Worm (Caenorhabditis elegans): ENCODE results near the gene inx-9.
A peak's percentile ranks its signal among the peaks of the same experiment; 100 is the strongest.

Gene inx-9

ce11 chrIV:11693493-11693892 lies 17.3 kb downstream of the inx-9 start, which contains the start of gene ZK792.12:
Gene ZK792.12, plus strand, starts transcription at chrIV:11693793.
- TF ChIP-seq nhr-2 (tag; optimal IDR thresholded peaks at IDR 0.05) (no peak), hlh-1 (tag; optimal IDR thresholded peaks at IDR 0.05) (no peak), unc-62 (GFP tag; optimal IDR thresholded peaks at IDR 0.05) (no peak), ces-1 (GFP tag; optimal IDR thresholded peaks at IDR 0.05) (no peak)

- TF ChIP-seq ces-1 (GFP tag; optimal IDR thresholded peaks at IDR 0.05) = peak; percentile 44
- no peak for TF ChIP-seq unc-39 (tag; optimal IDR thresholded peaks at IDR 0.05)
- no peak for TF ChIP-seq bed-3 (GFP tag; optimal IDR thresholded peaks at IDR 0.05)
- no peak for TF ChIP-seq ztf-11 (tag; optimal IDR thresholded peaks at IDR 0.05)
- TF ChIP-seq elt-3 (tag; optimal IDR thresholded peaks at IDR 0.05) = no peak
- peak; percentile 55 for TF ChIP-seq pha-4 (tag; optimal IDR thresholded peaks at IDR 0.05)
Measured at ce11 chrIV:11694143-11694542, 18.0 kb downstream of the inx-9 start, which contains the start of gene ZK792.7. Gene ZK792.7, plus strand, starts transcription at chrIV:11694443.

ce11 chrIV:11695634-11696033 lies 19.5 kb downstream of the inx-9 start:
- TF ChIP-seq unc-39 (tag; optimal IDR thresholded peaks at IDR 0.05) (no peak), sem-2 (GFP tag; optimal IDR thresholded peaks at IDR 0.05) (no peak), mep-1 (tag; optimal IDR thresholded peaks at IDR 0.05) (no peak), blmp-1 (tag; optimal IDR thresholded peaks at IDR 0.05) (no peak), ceh-83 (GFP tag; optimal IDR thresholded peaks at IDR 0.05) (no peak), hlh-1 (tag; optimal IDR thresholded peaks at IDR 0.05) (no peak), zip-8 (tag; optimal IDR thresholded peaks at IDR 0.05) (no peak), nhr-12 (tag; optimal IDR thresholded peaks at IDR 0.05) (no peak), sptf-1 (tag; optimal IDR thresholded peaks at IDR 0.05) (no peak), mab-5 (tag; optimal IDR thresholded peaks at IDR 0.05) (no peak), ceh-39 (tag; optimal IDR thresholded peaks at IDR 0.05) (no peak), drap-1 (GFP tag; optimal IDR thresholded peaks at IDR 0.05) (no peak), bed-3 (GFP tag; optimal IDR thresholded peaks at IDR 0.05) (no peak), nhr-76 (tag; optimal IDR thresholded peaks at IDR 0.05) (no peak), nhr-28 (tag; optimal IDR thresholded peaks at IDR 0.05) (no peak), nhr-2 (tag; optimal IDR thresholded peaks at IDR 0.05) (no peak), ham-2 (GFP tag; optimal IDR thresholded peaks at IDR 0.05) (no peak), nhr-237 (tag; optimal IDR thresholded peaks at IDR 0.05) (no peak)

- TF ChIP-seq lsy-2 (tag; optimal IDR thresholded peaks at IDR 0.05) = no peak
- TF ChIP-seq mls-2 (tag; optimal IDR thresholded peaks at IDR 0.05) = no peak
- no peak for TF ChIP-seq ceh-83 (GFP tag; optimal IDR thresholded peaks at IDR 0.05)
- no peak for TF ChIP-seq hlh-1 (tag; optimal IDR thresholded peaks at IDR 0.05)
- TF ChIP-seq elt-3 (tag; optimal IDR thresholded peaks at IDR 0.05) = no peak
- TF ChIP-seq nhr-2 (tag; optimal IDR thresholded peaks at IDR 0.05) = no peak
- TF ChIP-seq blmp-1 (tag; optimal IDR thresholded peaks at IDR 0.05) = peak; percentile 18
Measured at ce11 chrIV:11697514-11697913, 21.4 kb downstream of the inx-9 start.

- TF ChIP-seq blmp-1 (tag; optimal IDR thresholded peaks at IDR 0.05) (peak; percentile 83), unc-62 (GFP tag; optimal IDR thresholded peaks at IDR 0.05) (no peak)
Measured at ce11 chrIV:11700100-11700499, 23.9 kb downstream of the inx-9 start.

- TF ChIP-seq M03D4.4 (tag; optimal IDR thresholded peaks at IDR 0.05) (no peak), drap-1 (GFP tag; optimal IDR thresholded peaks at IDR 0.05) (no peak), ham-2 (GFP tag; optimal IDR thresholded peaks at IDR 0.05) (no peak), elt-1 (tag; optimal IDR thresholded peaks at IDR 0.05; ENCODE audit: borderline replicate concordance, insufficient read depth) (no peak), nhr-2 (tag; optimal IDR thresholded peaks at IDR 0.05) (no peak), blmp-1 (tag; optimal IDR thresholded peaks at IDR 0.05) (no peak), tbx-8 (GFP tag; optimal IDR thresholded peaks at IDR 0.05) (no peak), lsy-2 (tag; optimal IDR thresholded peaks at IDR 0.05) (no peak), flh-1 (GFP tag; optimal IDR thresholded peaks at IDR 0.05) (no peak), mab-5 (tag; optimal IDR thresholded peaks at IDR 0.05) (no peak), bed-3 (GFP tag; optimal IDR thresholded peaks at IDR 0.05) (no peak), zip-8 (tag; optimal IDR thresholded peaks at IDR 0.05) (no peak), ces-1 (GFP tag; optimal IDR thresholded peaks at IDR 0.05) (no peak), cnd-1 (tag; optimal IDR thresholded peaks at IDR 0.05) (no peak)
Measured at ce11 chrIV:11700752-11701151, 24.6 kb downstream of the inx-9 start, which contains the start of gene dpy-20. Gene dpy-20, minus strand, starts transcription at chrIV:11700852.
